Worm (Caenorhabditis elegans) whole organism, early embryonic: ENCODE measurements around the gene srh-41.

Source experiments
- B0310.2 ChIP-seq: sonication (generic microtip); optimal IDR thresholded peaks from 2 replicates; lab custom pipeline; 2016; ENCODE audit warnings: mild to moderate bottlenecking, missing genetic modification characterization, missing compliant biosample characterization
- F13C5.2 ChIP-seq: sonication (generic microtip); optimal IDR thresholded peaks from 2 replicates; lab custom pipeline; 2017; ENCODE audit warnings: mild to moderate bottlenecking, missing genetic modification characterization, inconsistent platforms, missing compliant biosample characterization
- aly-1 ChIP-seq: sonication (generic microtip); optimal IDR thresholded peaks from 2 replicates; lab custom pipeline; 2016; ENCODE audit warnings: missing genetic modification characterization, missing compliant biosample characterization
- ama-1 ChIP-seq: fragments of 150-350 bp; optimal IDR thresholded peaks from 2 replicates; lab custom pipeline; 2014
- ceh-13 ChIP-seq: fragments of 200-800 bp; sonication (Bioruptor generic); optimal IDR thresholded peaks from 2 replicates; lab custom pipeline; 2018; ENCODE audit warnings: mild to moderate bottlenecking, missing genetic modification characterization, missing compliant biosample characterization
- ceh-36 ChIP-seq: sonication (generic microtip); optimal IDR thresholded peaks from 2 replicates; lab custom pipeline; 2016; ENCODE audit warnings: missing genetic modification characterization, inconsistent platforms, missing compliant biosample characterization
- ets-7 ChIP-seq: sonication (generic microtip); optimal IDR thresholded peaks from 2 replicates; lab custom pipeline; 2016; ENCODE audit warnings: missing genotype, missing genetic modification characterization, missing compliant biosample characterization
- flt-1 ChIP-seq: fragments of 200-800 bp; sonication (Bioruptor generic); IDR thresholded peaks from 2 replicates; pipeline ENCODE4 v1.3.6; 2022; ENCODE audit warnings: missing genetic modification characterization, missing compliant biosample characterization
- hmbx-1 ChIP-seq: sonication (generic microtip); optimal IDR thresholded peaks from 2 replicates; lab custom pipeline; 2016; ENCODE audit warnings: mild to moderate bottlenecking, missing genetic modification characterization, missing compliant biosample characterization
- hmg-4 ChIP-seq: fragments of 200-800 bp; sonication (Bioruptor generic); optimal IDR thresholded peaks from 2 replicates; lab custom pipeline; 2018; ENCODE audit warnings: mild to moderate bottlenecking, missing genetic modification characterization, missing compliant biosample characterization
- hnd-1 ChIP-seq: sonication (generic microtip); optimal IDR thresholded peaks from 2 replicates; lab custom pipeline; 2016; ENCODE audit warnings: missing genetic modification characterization, missing compliant biosample characterization
- pes-1 ChIP-seq: fragments of 200-800 bp; sonication (Bioruptor generic); IDR thresholded peaks from 2 replicates; pipeline ENCODE4 v1.3.6; 2022; ENCODE audit warnings: missing genetic modification reagents, missing genetic modification characterization, missing compliant biosample characterization
- scrt-1 ChIP-seq: fragments of 200-800 bp; sonication (Bioruptor generic); IDR thresholded peaks from 2 replicates; pipeline ENCODE4 v1.3.6; 2022; ENCODE audit warnings: missing genetic modification characterization, missing compliant biosample characterization
- sea-1 ChIP-seq: fragments of 200-800 bp; sonication (Bioruptor generic); conservative IDR thresholded peaks from 2 replicates; pipeline ENCODE4 v1.3.6; 2022; ENCODE audit warnings: missing genetic modification characterization, missing compliant biosample characterization
- tbx-11 ChIP-seq: fragments of 200-800 bp; sonication (Bioruptor generic); IDR thresholded peaks from 2 replicates; pipeline ENCODE4 v1.3.6; 2022; ENCODE audit warnings: missing genetic modification characterization, missing compliant biosample characterization
- tbx-37 ChIP-seq: fragments of 200-800 bp; sonication (Bioruptor generic); conservative IDR thresholded peaks from 2 replicates; pipeline ENCODE4 v1.3.6; 2022; ENCODE audit warnings: missing genetic modification reagents, missing genetic modification characterization, missing compliant biosample characterization
- tra-4 ChIP-seq: sonication (generic microtip); optimal IDR thresholded peaks from 2 replicates; lab custom pipeline; 2017; ENCODE audit warnings: missing genetic modification characterization, missing compliant biosample characterization

Gene srh-41

DNA sequence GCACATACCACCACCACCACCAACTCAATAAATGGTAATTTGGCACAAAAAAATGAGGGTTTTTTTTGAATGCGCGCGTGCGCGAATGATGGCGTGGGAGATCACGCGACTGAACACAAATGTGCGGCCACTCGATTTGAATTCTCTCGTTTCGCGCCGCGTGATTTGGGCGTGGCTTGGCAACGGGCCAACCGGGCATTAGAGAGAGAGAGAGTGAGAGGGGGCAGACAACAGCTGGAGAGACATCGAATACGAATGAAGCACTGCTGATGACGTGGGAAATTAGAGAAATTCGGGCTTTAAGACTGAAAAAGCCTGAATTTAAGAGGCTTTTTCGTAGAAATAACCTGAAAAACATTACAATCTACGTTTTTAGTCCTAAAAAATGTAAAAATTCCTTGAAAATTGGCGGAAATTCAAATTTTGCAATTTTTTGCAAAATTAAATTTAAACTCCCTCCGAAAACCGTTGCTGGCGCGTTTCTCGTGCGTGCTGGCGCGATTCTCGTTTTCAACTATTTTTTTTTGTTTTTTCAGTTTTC is 35.7 kb downstream of the srh-41 start:
- peak; percentile 81 for TF ChIP-seq F13C5.2 (tag; lab: Kevin White, UChicago)
- peak; percentile 87 for TF ChIP-seq B0310.2 (tag; lab: Kevin White, UChicago)
- peak; percentile 50 for TF ChIP-seq ceh-36 (tag; lab: Kevin White, UChicago)
- TF ChIP-seq scrt-1 = peak; percentile 54; the same call in 1 of the 2 replicates
- TF ChIP-seq pes-1 (GFP tag; lab: Robert Waterston, UW) = peak; percentile 66
- TF ChIP-seq aly-1 (tag; lab: Kevin White, UChicago) = peak; percentile 65
- peak; percentile 52; the same call in 1 of the 2 replicates for TF ChIP-seq sea-1
- TF ChIP-seq hnd-1 = peak; percentile 1
- TF ChIP-seq hmg-4 = peak; percentile 76
- TF ChIP-seq tra-4 (tag; lab: Kevin White, UChicago) = peak; percentile 52
- TF ChIP-seq ceh-13 (GFP tag; lab: Kevin White, UChicago) = no peak
- TF ChIP-seq tbx-11 (GFP tag; lab: Robert Waterston, UW) = no peak
- TF ChIP-seq ets-7 (tag; lab: Kevin White, UChicago) = no peak
- TF ChIP-seq tbx-37 (GFP tag; lab: Robert Waterston, UW) = no peak
- TF ChIP-seq flt-1 (GFP tag; lab: Robert Waterston, UW) = peak; percentile 13
- peak; percentile 96 for TF ChIP-seq ama-1
- peak; percentile 30 for TF ChIP-seq hmbx-1 (tag; lab: Kevin White, UChicago)

DNA sequence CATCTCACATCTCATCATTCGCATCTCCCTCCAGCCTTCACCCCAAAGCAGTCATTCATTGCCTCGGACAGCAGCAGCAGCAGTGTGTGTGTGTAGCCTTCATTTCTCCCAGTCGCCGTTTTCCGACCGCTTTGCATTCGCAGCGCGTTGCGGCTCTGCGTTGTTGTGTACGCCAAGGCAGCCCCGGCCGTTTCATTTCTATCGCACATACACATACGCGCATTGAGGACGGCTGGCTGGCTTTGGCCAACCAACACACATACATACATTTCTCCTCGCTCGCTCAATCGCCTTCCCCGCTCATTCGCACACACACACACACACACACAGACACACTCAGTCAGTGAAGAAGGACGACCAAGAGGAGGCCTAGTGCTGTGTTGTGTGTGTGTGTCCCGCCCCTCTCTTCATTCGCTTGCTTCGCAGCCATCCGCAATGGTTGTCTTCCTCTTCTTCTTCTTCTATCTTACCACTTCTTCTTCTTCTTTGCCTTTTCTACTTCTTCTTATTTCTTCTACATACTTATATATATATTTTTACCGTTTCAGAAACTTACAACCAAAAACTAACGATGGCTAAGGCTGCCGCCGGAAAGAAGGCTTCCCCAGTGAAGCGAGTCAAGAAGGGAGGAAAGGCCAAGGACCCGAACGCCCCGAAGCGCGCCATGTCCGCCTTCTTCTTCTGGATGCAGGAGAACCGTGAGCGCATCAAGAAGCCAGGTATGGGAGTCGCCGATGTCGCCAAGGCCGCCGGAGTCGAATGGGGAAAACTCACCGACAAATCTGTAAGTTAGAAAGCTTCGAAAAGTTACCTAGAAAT is 36.8 kb downstream of the srh-41 start, which contains the start of gene hmg-1.1:
Gene hmg-1.1, plus strand, starts transcription at position 549 of the 819 bp plus-strand sequence.
- no peak for TF ChIP-seq B0310.2 (tag; lab: Kevin White, UChicago)
- no peak for TF ChIP-seq hmbx-1 (tag; lab: Kevin White, UChicago)
- peak; percentile 33 for TF ChIP-seq ceh-13 (GFP tag; lab: Kevin White, UChicago)
- TF ChIP-seq tbx-37 (GFP tag; lab: Robert Waterston, UW) = no peak; the same call in 1 of the 2 replicates
- TF ChIP-seq ceh-36 (tag; lab: Kevin White, UChicago) = peak; percentile 17
- TF ChIP-seq ets-7 (tag; lab: Kevin White, UChicago) = no peak
- no peak for TF ChIP-seq scrt-1
- TF ChIP-seq ama-1 = peak; percentile 86
- TF ChIP-seq flt-1 (GFP tag; lab: Robert Waterston, UW) = peak; percentile 19; the same call in 1 of the 2 replicates
- TF ChIP-seq hmg-4 = peak; percentile 97
- TF ChIP-seq sea-1 = peak; percentile 78
- peak; percentile 55; the same call in 1 of the 2 replicates for TF ChIP-seq pes-1 (GFP tag; lab: Robert Waterston, UW)
- TF ChIP-seq F13C5.2 (tag; lab: Kevin White, UChicago) = peak; percentile 82
- no peak for TF ChIP-seq hnd-1
- TF ChIP-seq aly-1 (tag; lab: Kevin White, UChicago) = peak; percentile 21
- TF ChIP-seq tbx-11 (GFP tag; lab: Robert Waterston, UW) = peak; percentile 48; the same call in 1 of the 2 replicates
- TF ChIP-seq tra-4 (tag; lab: Kevin White, UChicago) = no peak

- 0 out of 2 replicates have a peak, but pooled peaks have one; percentile 22 for TF ChIP-seq tbx-11 (GFP tag; lab: Robert Waterston, UW)
- TF ChIP-seq ama-1 = peak; percentile 95
- TF ChIP-seq scrt-1 = no peak
- peak; percentile 73 for TF ChIP-seq flt-1 (GFP tag; lab: Robert Waterston, UW)
- no peak for TF ChIP-seq ceh-13 (GFP tag; lab: Kevin White, UChicago)
- no peak for TF ChIP-seq hmbx-1 (tag; lab: Kevin White, UChicago)
- TF ChIP-seq sea-1 = no peak; the same call in 1 of the 2 replicates
- peak; percentile 70 for TF ChIP-seq aly-1 (tag; lab: Kevin White, UChicago)
- TF ChIP-seq B0310.2 (tag; lab: Kevin White, UChicago) = no peak
- TF ChIP-seq pes-1 (GFP tag; lab: Robert Waterston, UW) = peak; percentile 61
- TF ChIP-seq tbx-37 (GFP tag; lab: Robert Waterston, UW) = no peak
- TF ChIP-seq hmg-4 = peak; percentile 76
- TF ChIP-seq F13C5.2 (tag; lab: Kevin White, UChicago) = no peak
- TF ChIP-seq ceh-36 (tag; lab: Kevin White, UChicago) = peak; percentile 14
- peak; percentile 20 for TF ChIP-seq ets-7 (tag; lab: Kevin White, UChicago)
- no peak for TF ChIP-seq hnd-1
- no peak for TF ChIP-seq tra-4 (tag; lab: Kevin White, UChicago)
These were observed 37.7 kb downstream of the srh-41 start for ce11 chrII:14249489-14249888.

DNA sequence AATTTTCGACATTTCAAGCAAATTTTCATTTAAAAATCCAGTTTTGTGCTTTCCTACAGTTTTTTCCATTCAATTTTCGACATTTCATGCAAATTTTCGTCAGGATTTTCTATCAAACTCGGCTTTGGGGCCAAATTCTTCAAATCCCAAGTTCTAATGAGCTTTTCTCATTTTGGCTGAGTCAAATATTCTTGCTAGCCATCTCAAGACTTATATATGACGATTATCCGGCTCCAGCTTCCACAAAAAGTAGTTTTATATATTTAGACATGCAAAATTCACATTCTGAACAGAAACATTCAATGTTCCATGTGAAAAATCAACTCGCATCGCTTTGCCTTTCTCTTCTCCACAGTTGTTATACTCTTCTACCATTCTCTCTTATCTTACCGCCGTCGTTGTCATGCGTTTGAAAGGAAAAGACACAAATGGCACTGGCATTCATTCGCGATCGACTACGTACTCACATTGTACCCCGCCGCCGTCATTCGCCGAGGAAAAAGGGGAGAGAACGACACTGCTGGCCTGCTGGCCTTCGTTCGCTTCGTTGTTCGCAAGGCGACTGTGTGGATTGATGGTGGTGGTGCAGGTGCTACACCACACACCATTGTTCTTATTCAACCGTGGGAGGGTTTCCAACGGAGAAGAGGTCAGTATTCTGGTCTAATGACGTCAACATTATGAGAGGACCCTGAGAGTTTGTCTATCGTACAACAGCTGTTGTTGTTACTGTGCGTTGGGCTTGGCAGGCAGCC is 39.3 kb downstream of the srh-41 start:
- TF ChIP-seq aly-1 (tag; lab: Kevin White, UChicago) (peak; percentile 15), ama-1 (no peak), B0310.2 (tag; lab: Kevin White, UChicago) (no peak), ceh-36 (tag; lab: Kevin White, UChicago) (no peak), hmbx-1 (tag; lab: Kevin White, UChicago) (no peak), ets-7 (tag; lab: Kevin White, UChicago) (no peak), tbx-11 (GFP tag; lab: Robert Waterston, UW) (0 out of 2 replicates have a peak, but pooled peaks have one; percentile 32), scrt-1 (no peak), tbx-37 (GFP tag; lab: Robert Waterston, UW) (no peak), hmg-4 (peak; percentile 94), hnd-1 (no peak), tra-4 (tag; lab: Kevin White, UChicago) (no peak), F13C5.2 (tag; lab: Kevin White, UChicago) (no peak), ceh-13 (GFP tag; lab: Kevin White, UChicago) (no peak), pes-1 (GFP tag; lab: Robert Waterston, UW) (0 out of 2 replicates have a peak, but pooled peaks have one; percentile 15), sea-1 (peak; percentile 64; the same call in 1 of the 2 replicates), flt-1 (GFP tag; lab: Robert Waterston, UW) (no peak; the same call in 1 of the 2 replicates)

- TF ChIP-seq F13C5.2 (tag; lab: Kevin White, UChicago) = no peak
- TF ChIP-seq tbx-11 (GFP tag; lab: Robert Waterston, UW) = no peak
These were observed 40.0 kb downstream of the srh-41 start for ce11 chrII:14247227-14247626.
